Worm (Caenorhabditis elegans): ENCODE results near the gene dct-6.

ce11 chrIII:5965839-5966463 is at the start of gene dct-6:
- TF ChIP-seq him-1 (tag; optimal IDR thresholded peaks at IDR 0.05) (no peak), W03F9.2 (tag; optimal IDR thresholded peaks at IDR 0.05) (no peak), dao-5 (tag; optimal IDR thresholded peaks at IDR 0.05) (no peak)
